Fruit fly (Drosophila melanogaster) whole organism, embryonic: Measurements from ENCODE around the gene nan.

Source experiments
- CG10366 ChIP-seq: fragments of 200-800 bp; sonication (Bioruptor generic); IDR thresholded peaks from 2 replicates; pipeline ENCODE4 v1.3.6; 2022; ENCODE audit warnings: missing biosample characterization, missing genetic modification characterization
- CG12155 ChIP-seq: fragments of 200-800 bp; sonication (Bioruptor generic); optimal IDR thresholded peaks from 3 replicates; lab custom pipeline; 2016; ENCODE audit warnings: missing biosample characterization, missing genetic modification characterization
- CG14710 ChIP-seq: fragments of 200-800 bp; sonication (Bioruptor generic); optimal IDR thresholded peaks from 3 replicates; lab custom pipeline; 2019; ENCODE audit warnings: missing biosample characterization, mild to moderate bottlenecking, missing genetic modification characterization, moderate library complexity
- CHES-1-like ChIP-seq: fragments of 200-800 bp; sonication (Bioruptor generic); optimal IDR thresholded peaks from 2 replicates; lab custom pipeline; 2016; ENCODE audit warnings: missing biosample characterization, missing genetic modification characterization
- HLH4C ChIP-seq: fragments of 200-800 bp; sonication (Bioruptor generic); IDR thresholded peaks from 3 replicates; pipeline ENCODE4 v1.3.6; 2022; ENCODE audit warnings: missing biosample characterization, missing genetic modification characterization; ENCODE audit not compliant: partially characterized antibody
- HLHmδ ChIP-seq: fragments of 200-800 bp; sonication (Bioruptor generic); optimal IDR thresholded peaks from 2 replicates; lab custom pipeline; 2018; ENCODE audit warnings: missing biosample characterization, mild to moderate bottlenecking, missing genetic modification characterization, moderate library complexity
- Hr3 ChIP-seq: fragments of 200-800 bp; sonication (Bioruptor generic); optimal IDR thresholded peaks from 3 replicates; lab custom pipeline; 2016; ENCODE audit warnings: missing biosample characterization, missing genetic modification characterization
- Ravus ChIP-seq: fragments of 200-800 bp; sonication (Bioruptor generic); IDR thresholded peaks from 2 replicates; pipeline ENCODE4 v1.3.6; 2022; ENCODE audit warnings: missing biosample characterization, missing genetic modification characterization
- chm ChIP-seq: fragments of 200-800 bp; sonication (Bioruptor generic); IDR thresholded peaks from 2 replicates; pipeline ENCODE4 v1.3.6; 2022; ENCODE audit warnings: missing biosample characterization, missing genetic modification characterization
- ci ChIP-seq: fragments of 200-800 bp; sonication (Bioruptor generic); IDR thresholded peaks from 3 replicates; pipeline ENCODE4 v1.3.6; 2022; ENCODE audit warnings: missing biosample characterization, missing genetic modification characterization
- esg ChIP-seq: fragments of 200-800 bp; sonication (Bioruptor generic); conservative IDR thresholded peaks from 2 replicates; pipeline ENCODE4 v1.3.6; 2022; ENCODE audit warnings: missing biosample characterization, missing genetic modification characterization
- pan ChIP-seq, 4 experiments: fragments of >200 bp in 3 of 4; fragments of 200-800 bp in 1 of 4; sonication (Bioruptor generic) in 1 of 4; optimal IDR thresholded peaks in 3 of 4; IDR thresholded peaks in 1 of 4; 2 replicates each; pipeline versions ENCODE4 v1.3.6 to Lab custom; 2017 to 2022; ENCODE audit warnings: missing biosample characterization in 2 of 4, missing genetic modification characterization in 2 of 4, mixed read lengths in 1 of 4

DNA sequence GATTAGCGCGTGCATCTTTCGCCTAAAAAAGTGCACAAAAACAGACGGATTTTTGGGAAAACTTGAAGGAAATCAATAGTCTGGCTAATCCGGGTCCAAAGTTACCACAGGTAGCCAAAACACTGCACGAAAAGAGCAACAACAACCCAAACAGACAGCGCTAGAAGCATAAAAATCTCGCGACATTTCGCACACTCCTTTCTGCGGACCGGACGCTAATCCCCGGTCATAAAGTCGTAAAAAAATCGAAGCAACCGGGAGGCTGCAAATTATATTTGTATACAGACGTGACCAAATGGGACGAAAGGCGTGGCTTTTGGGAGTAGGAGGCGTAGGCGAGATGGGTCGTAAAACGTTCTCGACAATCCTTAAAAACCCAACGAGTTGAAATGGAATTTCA, 16.1 kb downstream of the nan start:
- TF ChIP-seq CHES-1-like (GFP tag; lab: Kevin White, UChicago) (no peak), ci (GFP tag; lab: Robert Waterston, UW) (no peak), CG14710 (tag; lab: Kevin White, UChicago) (no peak), HLH4C (GFP tag; lab: Robert Waterston, UW) (no peak), esg (GFP tag; lab: Robert Waterston, UW) (no peak), chm (GFP tag; lab: Robert Waterston, UW) (no peak), pan (optimal IDR thresholded peaks at IDR 0.05; lab: Kevin White, UChicago) (no peak), pan (GFP tag; optimal IDR thresholded peaks at IDR 0.05 in 1 of 2, IDR thresholded peaks at IDR 0.05 in 1 of 2) (no peak), Hr3 (GFP tag; lab: Kevin White, UChicago) (no peak), HLHmδ (no peak), CG10366 (GFP tag; lab: Robert Waterston, UW) (no peak), CG12155 (no peak), Ravus (no peak)
